Worm (Caenorhabditis elegans) whole organism, L4 larva: ENCODE measurements around the gene C25F9.11.
A peak's percentile ranks its signal among the peaks of the same experiment; 100 is the strongest.

Experiments
- F44E2.7 ChIP-seq: fragments of 200-800 bp; sonication (Bioruptor generic); IDR thresholded peaks from 2 replicates; pipeline ENCODE4 v2.1.2; 2022; ENCODE audit warnings: missing genetic modification characterization, missing compliant biosample characterization
- R02D3.7 ChIP-seq: fragments of 150-350 bp; sonication (generic microtip); optimal IDR thresholded peaks from 3 replicates; lab custom pipeline; 2014; ENCODE audit warnings: missing biosample characterization, missing genetic modification characterization
- Y75B8A.6 ChIP-seq: fragments of 200-800 bp; sonication (Bioruptor generic); IDR thresholded peaks from 2 replicates; pipeline ENCODE4 v1.3.6; 2022; ENCODE audit warnings: missing genetic modification reagents, missing genetic modification characterization, missing compliant biosample characterization
- ZK337.2 ChIP-seq: fragments of 200-800 bp; sonication (Bioruptor generic); IDR thresholded peaks from 2 replicates; pipeline ENCODE4 v1.3.6; 2022; ENCODE audit warnings: missing genetic modification reagents, missing genetic modification characterization, missing compliant biosample characterization
- ZK546.5 ChIP-seq, 2 experiments: sonication (generic microtip); optimal IDR thresholded peaks; 2 replicates each; lab custom pipeline; 2017; ENCODE audit warnings: missing biosample characterization in 2 of 2, missing genetic modification characterization in 2 of 2
- aha-1 ChIP-seq: fragments of 150-350 bp; peaks from one replicate; lab custom pipeline; 2014; ENCODE audit warnings: missing biosample characterization, missing genetic modification characterization
- aly-2 ChIP-seq: sonication (generic microtip); optimal IDR thresholded peaks from 2 replicates; lab custom pipeline; 2018; ENCODE audit warnings: missing biosample characterization, missing genetic modification characterization
- attf-4 ChIP-seq: sonication (generic microtip); optimal IDR thresholded peaks from 3 replicates; lab custom pipeline; 2017; ENCODE audit warnings: missing biosample characterization, missing genetic modification characterization
- ceh-32 ChIP-seq: sonication (generic microtip); optimal IDR thresholded peaks from 2 replicates; lab custom pipeline; 2016; ENCODE audit warnings: mild to moderate bottlenecking, missing genetic modification characterization, missing compliant biosample characterization; ENCODE audit not compliant: poor library complexity
- ceh-62 ChIP-seq: sonication (generic microtip); optimal IDR thresholded peaks from 2 replicates; lab custom pipeline; 2017; ENCODE audit warnings: missing biosample characterization, missing genetic modification characterization
- cey-2 ChIP-seq: sonication (generic microtip); optimal IDR thresholded peaks from 3 replicates; lab custom pipeline; 2017; ENCODE audit warnings: missing genetic modification characterization, mild to moderate bottlenecking, missing compliant biosample characterization, antibody characterized with exemption, borderline replicate concordance; ENCODE audit not compliant: insufficient read depth
- daf-19 ChIP-seq: fragments of 200-800 bp; sonication (Bioruptor generic); conservative IDR thresholded peaks from 2 replicates; pipeline ENCODE4 v1.3.6; 2022; ENCODE audit warnings: missing genetic modification characterization, missing compliant biosample characterization
- dmd-9 ChIP-seq: fragments of 200-800 bp; sonication (Bioruptor generic); IDR thresholded peaks from 2 replicates; pipeline ENCODE4 v1.3.6; 2022; ENCODE audit warnings: missing genetic modification reagents, missing genetic modification characterization, missing compliant biosample characterization
- hlh-30 ChIP-seq: sonication (generic microtip); optimal IDR thresholded peaks from 2 replicates; lab custom pipeline; 2017; ENCODE audit warnings: antibody characterized with exemption, mild to moderate bottlenecking, missing genetic modification characterization, missing compliant biosample characterization; ENCODE audit not compliant: insufficient read depth
- hmg-1.1 ChIP-seq: fragments of 200-800 bp; sonication (Bioruptor generic); IDR thresholded peaks from 2 replicates; pipeline ENCODE4 v1.3.6; 2022; ENCODE audit warnings: missing genetic modification reagents, missing genetic modification characterization, missing compliant biosample characterization
- lim-7 ChIP-seq: fragments of 200-800 bp; sonication (Bioruptor generic); IDR thresholded peaks from 2 replicates; pipeline ENCODE4 v1.3.6; 2022; ENCODE audit warnings: missing genetic modification characterization, missing compliant biosample characterization
- lin-13 ChIP-seq: fragments of 150-350 bp; optimal IDR thresholded peaks from 2 replicates; lab custom pipeline; 2014; ENCODE audit warnings: missing biosample characterization, missing genetic modification reagents, missing genetic modification characterization
- lin-15B ChIP-seq: fragments of 150-350 bp; sonication (generic microtip); optimal IDR thresholded peaks from 3 replicates; lab custom pipeline; 2014; ENCODE audit warnings: missing biosample characterization, missing genetic modification characterization
- mdt-29 ChIP-seq: fragments of 200-800 bp; sonication (Bioruptor generic); IDR thresholded peaks from 2 replicates; pipeline ENCODE4 v1.3.6; 2022; ENCODE audit warnings: missing genetic modification reagents, missing genetic modification characterization, missing compliant biosample characterization
- mes-2 ChIP-seq: sonication (generic microtip); optimal IDR thresholded peaks from 2 replicates; lab custom pipeline; 2016; ENCODE audit warnings: missing genotype, mild to moderate bottlenecking, missing genetic modification characterization, missing compliant biosample characterization; ENCODE audit not compliant: poor library complexity, severe bottlenecking
- nhr-102 ChIP-seq: sonication (generic microtip); optimal IDR thresholded peaks from 2 replicates; lab custom pipeline; 2016; ENCODE audit warnings: mild to moderate bottlenecking, missing genetic modification characterization, moderate library complexity, missing compliant biosample characterization
- nhr-41 ChIP-seq: fragments of 200-800 bp; sonication (Bioruptor generic); IDR thresholded peaks from 2 replicates; pipeline ENCODE4 v1.3.6; 2022; ENCODE audit warnings: missing genetic modification reagents, missing genetic modification characterization, missing compliant biosample characterization
- nhr-42 ChIP-seq: fragments of 200-800 bp; sonication (Bioruptor generic); IDR thresholded peaks from 2 replicates; pipeline ENCODE4 v1.3.6; 2022; ENCODE audit warnings: missing genetic modification characterization, missing compliant biosample characterization
- nhr-6 ChIP-seq: fragments of 150-350 bp; optimal IDR thresholded peaks from 2 replicates; lab custom pipeline; 2014; ENCODE audit warnings: missing biosample characterization, missing genetic modification characterization
- php-3 ChIP-seq: fragments of 200-800 bp; sonication (Bioruptor generic); IDR thresholded peaks from 2 replicates; pipeline ENCODE4 v1.3.6; 2022; ENCODE audit warnings: missing genetic modification reagents, missing genetic modification characterization, missing compliant biosample characterization
- set-16 ChIP-seq: fragments of 200-800 bp; sonication (Bioruptor generic); IDR thresholded peaks from 2 replicates; pipeline ENCODE4 v1.3.6; 2022; ENCODE audit warnings: missing genetic modification reagents, missing genetic modification characterization, missing compliant biosample characterization
- snpc-4 ChIP-seq: fragments of 150-350 bp; optimal IDR thresholded peaks from 2 replicates; lab custom pipeline; 2014; ENCODE audit warnings: missing biosample characterization, missing genetic modification characterization
- spr-1 ChIP-seq: sonication (generic microtip); optimal IDR thresholded peaks from 2 replicates; lab custom pipeline; 2016; ENCODE audit warnings: mild to moderate bottlenecking, missing genetic modification characterization, missing compliant biosample characterization
- spr-3 ChIP-seq: fragments of 200-800 bp; sonication (Bioruptor generic); optimal IDR thresholded peaks from 2 replicates; lab custom pipeline; 2018; ENCODE audit warnings: mild to moderate bottlenecking, missing genetic modification characterization, missing compliant biosample characterization
- tag-97 ChIP-seq: fragments of 200-800 bp; sonication (Bioruptor generic); IDR thresholded peaks from 2 replicates; pipeline ENCODE4 v1.3.6; 2022; ENCODE audit warnings: missing genetic modification characterization, missing compliant biosample characterization
- vab-7 ChIP-seq: fragments of 200-800 bp; sonication (Bioruptor generic); IDR thresholded peaks from 2 replicates; pipeline ENCODE4 v1.3.6; 2022; ENCODE audit warnings: missing genetic modification reagents, missing genetic modification characterization, missing compliant biosample characterization
- zip-11 ChIP-seq: fragments of 200-800 bp; sonication (Bioruptor generic); IDR thresholded peaks from 2 replicates; pipeline ENCODE4 v1.3.6; 2022; ENCODE audit warnings: missing genetic modification characterization, missing compliant biosample characterization
- ztf-11 ChIP-seq: fragments of 150-350 bp; optimal IDR thresholded peaks from 2 replicates; lab custom pipeline; 2014; ENCODE audit warnings: missing biosample characterization, missing genetic modification characterization

Gene C25F9.11

DNA sequence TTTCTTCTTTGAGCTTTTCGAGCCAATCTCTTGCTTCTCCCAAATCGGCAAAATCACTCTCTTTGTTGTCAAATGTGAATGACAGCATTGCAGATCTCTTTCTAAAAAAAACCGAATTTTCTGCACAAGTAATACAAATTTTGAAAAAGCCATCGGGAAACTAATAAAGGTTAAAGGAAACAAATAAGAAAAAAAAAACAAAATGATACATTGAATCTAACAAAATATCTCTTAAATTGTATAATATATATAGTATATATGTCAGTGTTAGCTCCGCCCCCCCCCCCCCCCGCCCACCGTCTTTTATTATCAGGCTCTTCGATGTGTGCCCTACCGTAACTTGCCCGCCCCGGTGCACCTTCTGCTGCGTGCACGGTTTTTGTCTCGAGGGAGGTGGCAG is at the start of gene C25F9.11:
C25F9.11 (minus strand) TSS at position 101 of the 400 bp plus-strand sequence.
- TF ChIP-seq spr-3 (GFP tag; lab: Kevin White, UChicago) (no peak), ZK337.2 (GFP tag; lab: Robert Waterston, UW) (no peak), tag-97 (GFP tag; lab: Robert Waterston, UW) (no peak), lin-13 (GFP tag; lab: Kevin White, UChicago) (no peak), mdt-29 (GFP tag; lab: Robert Waterston, UW) (no peak), snpc-4 (no peak), php-3 (GFP tag; lab: Robert Waterston, UW) (no peak), nhr-42 (GFP tag; lab: Robert Waterston, UW) (no peak), hlh-30 (tag; lab: Kevin White, UChicago) (no peak), daf-19 (GFP tag; lab: Robert Waterston, UW) (no peak)

DNA sequence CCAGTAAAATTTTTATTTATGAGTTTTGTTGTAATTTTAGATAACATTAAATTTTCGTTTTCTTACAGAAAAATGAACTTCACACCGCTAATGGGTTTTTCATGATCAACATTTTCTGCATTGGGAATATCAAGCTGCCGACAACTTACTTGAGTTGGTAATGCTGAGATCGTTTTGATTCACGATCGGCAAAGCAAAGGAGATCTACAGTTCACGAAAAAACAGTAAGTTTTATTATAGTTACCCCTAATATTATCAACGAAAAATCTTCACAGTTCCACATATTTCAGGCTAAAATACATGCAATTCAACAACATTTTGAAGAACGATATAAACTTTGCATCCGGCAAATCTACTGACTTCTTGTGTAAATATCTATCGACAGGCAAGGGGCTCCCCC is 49.7 kb upstream of the C25F9.11 start, which contains the start of gene Y43F8B.22:
Y43F8B.22 (plus strand) TSS at position 301 of the 400 bp plus-strand sequence.
- TF ChIP-seq ztf-11 (tag; lab: Kevin White, UChicago) (no peak), F44E2.7 (GFP tag; lab: Robert Waterston, UW) (no peak), aha-1 (peak; percentile 68), lim-7 (GFP tag; lab: Robert Waterston, UW) (no peak), hmg-1.1 (no peak), attf-4 (tag; lab: Kevin White, UChicago) (no peak)

DNA sequence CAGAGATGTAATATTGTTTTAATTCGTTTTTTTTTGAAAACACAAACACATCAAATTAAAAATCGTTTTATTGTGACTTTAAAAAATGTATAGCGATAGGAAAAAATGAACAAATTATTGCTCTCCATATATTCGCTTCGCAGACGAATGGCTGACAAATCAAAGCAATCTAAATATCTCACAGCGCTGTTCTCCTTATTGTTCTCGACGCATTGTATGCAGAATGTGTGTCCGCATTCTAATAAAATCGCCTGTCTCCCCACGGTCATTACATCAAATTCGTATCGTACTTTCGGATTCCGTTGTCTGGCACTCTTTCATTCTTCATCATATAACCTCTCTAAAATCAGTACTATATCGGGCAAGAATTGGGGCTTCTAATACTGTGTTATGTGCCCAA is 45.0 kb upstream of the C25F9.11 start, which contains the start of gene Y43F8B.9:
Y43F8B.9 (plus strand) TSS at position 301 of the 400 bp plus-strand sequence.
- TF ChIP-seq R02D3.7 (tag; lab: Kevin White, UChicago) (no peak), Y75B8A.6 (GFP tag; lab: Robert Waterston, UW) (no peak), ZK546.5 (tag; optimal IDR thresholded peaks at IDR 0.05; lab: Kevin White, UChicago) (no peak), cey-2 (tag; lab: Kevin White, UChicago) (no peak), ceh-32 (tag; lab: Kevin White, UChicago) (no peak), aly-2 (tag; lab: Kevin White, UChicago) (no peak), dmd-9 (GFP tag; lab: Robert Waterston, UW) (no peak), lin-15B (tag; lab: Kevin White, UChicago) (no peak), nhr-102 (tag; lab: Kevin White, UChicago) (no peak), lim-7 (GFP tag; lab: Robert Waterston, UW) (no peak)
- TF ChIP-seq, all 104 proteins: peak for 0

DNA sequence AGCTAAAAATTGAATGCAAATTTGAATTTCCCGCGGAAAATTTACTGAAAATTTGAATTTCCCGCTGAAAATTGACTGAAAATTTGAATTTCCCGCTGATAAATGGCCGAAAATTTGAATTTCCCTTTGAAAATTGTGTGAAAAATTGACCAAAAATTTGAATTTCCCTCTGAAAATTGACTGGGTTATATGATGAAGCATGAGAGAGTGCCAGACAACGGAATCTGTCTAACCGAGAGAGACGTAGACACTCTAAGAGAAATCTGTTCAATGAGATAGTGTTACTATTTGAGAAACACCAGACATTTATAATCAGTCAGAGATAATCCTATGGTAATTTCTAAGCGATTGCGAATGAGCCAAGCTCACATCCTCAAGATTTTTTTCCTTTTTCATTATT is 44.4 kb upstream of the C25F9.11 start:
- TF ChIP-seq vab-7 (GFP tag; lab: Robert Waterston, UW): no peak
- no peak for TF ChIP-seq dmd-9 (GFP tag; lab: Robert Waterston, UW)
- TF ChIP-seq zip-11: no peak
- TF ChIP-seq ZK337.2 (GFP tag; lab: Robert Waterston, UW): no peak
- no peak for TF ChIP-seq nhr-6 (tag; lab: Kevin White, UChicago)
- TF ChIP-seq mes-2 (tag; lab: Kevin White, UChicago): no peak
- no peak for TF ChIP-seq ceh-62 (tag; lab: Kevin White, UChicago)
- TF ChIP-seq nhr-41 (GFP tag; lab: Robert Waterston, UW): no peak
- no peak for TF ChIP-seq lin-13 (GFP tag; lab: Kevin White, UChicago)
- no peak for TF ChIP-seq nhr-42 (GFP tag; lab: Robert Waterston, UW)

DNA sequence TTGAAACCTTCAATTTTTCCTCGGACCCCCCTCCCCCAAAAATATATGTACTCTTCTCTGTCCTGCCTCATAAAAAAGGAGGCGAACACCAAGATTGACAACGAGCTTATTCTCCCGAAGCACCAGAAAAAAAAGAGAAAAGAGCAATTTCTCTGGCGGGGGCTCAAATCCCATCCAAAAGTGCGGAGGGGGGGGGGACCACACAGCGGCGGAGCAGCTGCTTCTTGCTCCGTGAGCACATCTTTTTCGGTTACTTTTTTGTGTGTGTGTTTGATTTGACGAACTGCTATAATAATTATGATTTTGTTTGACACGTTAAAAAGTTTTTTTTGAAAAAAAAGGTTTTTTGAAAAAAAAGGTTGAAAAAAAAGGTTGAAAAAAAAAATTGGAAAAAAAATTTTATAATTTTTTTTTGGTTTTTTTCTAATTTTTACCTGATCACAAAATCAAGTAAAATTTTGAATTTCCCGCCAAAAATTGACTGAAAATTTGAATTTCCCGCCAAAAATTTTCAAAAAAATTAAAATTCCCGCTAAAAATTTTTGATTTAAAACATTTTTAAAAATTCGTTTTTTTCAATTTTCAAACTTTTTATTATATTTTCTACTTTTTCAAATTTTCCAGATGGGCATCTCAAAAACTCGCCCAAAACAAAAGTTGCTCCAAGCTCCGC is 41.1 kb upstream of the C25F9.11 start, which contains the start of gene Y43F8B.10:
Y43F8B.10 (plus strand) TSS at position 623 of the 673 bp plus-strand sequence.
- TF ChIP-seq spr-1 (tag; lab: Kevin White, UChicago) (no peak), set-16 (GFP tag; lab: Robert Waterston, UW) (peak; percentile 52; the same call in 1 of the 2 replicates)
